Fruit fly (Drosophila melanogaster) Kc167 (cell line): ENCODE data around the gene CG13306.

Source experiments
- Myc ChIP-seq: fragments of >200 bp; optimal IDR thresholded peaks from 2 replicates; lab custom pipeline; 2017; ENCODE audit warnings: missing external identifiers
- Sin3A ChIP-seq: fragments of >200 bp; optimal IDR thresholded peaks from 2 replicates; lab custom pipeline; 2018; ENCODE audit warnings: missing external identifiers
- h ChIP-seq: fragments of >200 bp; optimal IDR thresholded peaks from 3 replicates; lab custom pipeline; 2018; ENCODE audit warnings: missing external identifiers
- insv ChIP-seq: fragments of >200 bp; optimal IDR thresholded peaks from 3 replicates; lab custom pipeline; 2018; ENCODE audit warnings: missing external identifiers
- psq ChIP-seq: fragments of >200 bp; optimal IDR thresholded peaks from 2 replicates; lab custom pipeline; 2017; ENCODE audit warnings: missing external identifiers
- ttk ChIP-seq: sonication (Bioruptor generic); optimal IDR thresholded peaks from 2 replicates; lab custom pipeline; 2017; ENCODE audit warnings: missing external identifiers

The CG13306 gene

DNA sequence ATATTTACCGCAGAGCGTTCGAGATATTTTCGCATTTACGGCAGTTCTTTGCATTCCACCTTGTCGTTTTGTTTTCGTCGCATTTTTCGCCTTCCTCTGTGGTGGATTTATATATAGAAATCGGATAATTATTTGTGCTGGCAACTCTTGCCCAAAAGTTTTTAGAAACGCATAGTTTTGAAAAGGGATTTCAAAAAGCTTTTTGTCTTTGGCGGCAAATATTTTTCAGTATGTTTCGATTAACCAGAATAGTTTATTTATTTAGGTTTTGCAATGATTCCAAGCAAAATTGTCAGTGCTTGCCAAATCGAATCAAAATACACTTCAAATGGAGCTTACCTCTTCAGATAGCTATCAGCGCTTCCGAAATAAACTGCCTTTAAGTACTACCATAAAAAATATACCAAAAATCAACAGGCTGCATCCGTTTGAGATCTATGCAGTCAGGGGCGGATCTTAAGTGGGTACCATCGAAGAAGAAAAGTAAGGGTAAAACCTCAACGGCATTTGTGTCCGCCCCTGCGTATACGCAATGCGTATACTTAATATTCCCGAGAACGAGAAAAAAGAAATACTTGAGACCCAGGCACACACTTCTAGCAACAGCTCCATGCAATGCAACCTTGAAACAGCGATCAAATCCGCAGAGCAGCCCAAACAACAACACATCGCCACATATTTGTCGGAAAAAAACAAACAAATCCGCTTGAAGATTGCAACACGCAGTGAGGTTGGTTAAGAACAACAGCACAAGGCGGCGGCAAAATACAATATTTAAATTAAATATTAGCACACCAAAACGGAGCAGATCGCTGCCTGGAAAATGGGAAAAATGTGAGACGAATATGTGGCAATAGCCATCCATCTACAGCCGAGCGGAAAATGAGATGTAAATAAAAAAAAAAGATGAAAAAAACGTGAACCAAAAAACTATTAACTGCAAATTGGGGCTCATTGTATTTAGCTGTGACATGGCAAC lies at the start of gene CG13306:
TSS of gene CG13306 (minus strand) at position 51 of the 979 bp plus-strand sequence.
- TF ChIP-seq Myc, result no peak
- TF ChIP-seq insv, result no peak
- no peak for TF ChIP-seq h (lab: Kevin White, UChicago)
- TF ChIP-seq Sin3A (lab: Kevin White, UChicago), result no peak
- no peak for TF ChIP-seq ttk (lab: Kevin White, UChicago)
- no peak for TF ChIP-seq psq (lab: Kevin White, UChicago)

DNA sequence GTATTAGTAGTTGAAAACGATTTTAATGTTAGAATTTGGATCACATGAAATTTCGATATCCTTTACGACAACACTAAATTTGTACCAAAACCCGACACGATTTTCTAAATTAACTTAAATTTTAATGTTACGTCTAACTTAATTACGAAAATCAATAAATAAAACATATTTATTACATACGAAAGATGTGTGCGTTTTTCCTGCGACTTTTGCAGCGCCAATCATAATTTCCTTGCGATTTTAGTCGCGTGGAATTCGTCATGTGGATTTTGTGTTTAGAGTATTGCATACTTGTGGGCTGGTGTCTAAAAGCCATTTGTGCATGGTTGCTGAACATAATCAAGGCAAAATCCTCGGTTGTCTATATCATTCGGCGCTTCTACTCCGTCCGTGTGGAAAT lies 49.0 kb upstream of the CG13306 start:
- TF ChIP-seq Sin3A (lab: Kevin White, UChicago) (no peak), ttk (lab: Kevin White, UChicago) (no peak), psq (lab: Kevin White, UChicago) (no peak), h (lab: Kevin White, UChicago) (no peak), Myc (no peak), insv (no peak)

DNA sequence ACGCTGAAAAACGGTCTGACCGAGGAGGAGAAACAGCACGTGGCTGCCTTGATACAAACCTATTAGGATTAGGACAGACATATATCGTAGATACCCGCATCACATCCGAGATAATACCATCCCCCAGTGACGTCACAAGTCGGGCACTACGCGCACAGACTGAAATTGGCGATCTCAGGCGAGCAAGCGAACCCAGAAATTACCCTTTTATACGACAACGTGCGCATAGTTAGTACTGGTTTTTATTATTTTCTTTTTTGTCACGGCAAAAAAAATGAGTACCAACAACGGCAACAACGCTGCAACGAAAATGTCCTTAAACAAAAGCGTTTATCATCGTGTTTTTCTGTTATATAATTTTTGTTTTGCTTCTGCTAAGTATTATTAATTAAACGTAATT lies 48.6 kb upstream of the CG13306 start:
- TF ChIP-seq Sin3A (lab: Kevin White, UChicago) (no peak), h (lab: Kevin White, UChicago) (no peak), insv (no peak), Myc (no peak), ttk (lab: Kevin White, UChicago) (no peak), psq (lab: Kevin White, UChicago) (no peak)

DNA sequence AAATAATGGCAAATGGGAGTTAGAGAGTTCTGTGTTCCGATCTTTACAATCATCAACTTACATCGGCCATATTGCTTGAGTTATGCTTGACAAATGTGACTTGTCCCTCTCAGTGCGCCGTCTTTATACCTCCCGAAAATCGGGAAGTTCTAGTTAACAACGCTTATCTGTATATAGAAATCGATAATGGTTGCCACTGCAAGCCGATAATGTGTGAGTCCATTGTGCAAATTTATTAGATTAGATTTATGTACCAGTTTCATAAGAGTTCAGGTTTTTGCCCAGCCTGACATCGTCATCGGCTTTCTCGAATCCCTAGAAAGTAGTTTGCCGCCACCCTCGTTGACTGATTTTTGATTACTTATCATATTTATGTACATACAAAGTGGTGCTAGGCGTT lies 38.9 kb upstream of the CG13306 start, which contains the start of gene Acbp5:
TSS of gene Acbp5 (minus strand) at position 101 of the 400 bp plus-strand sequence.
- TF ChIP-seq psq (lab: Kevin White, UChicago) (no peak), insv (no peak), ttk (lab: Kevin White, UChicago) (no peak), Sin3A (lab: Kevin White, UChicago) (no peak), Myc (no peak), h (lab: Kevin White, UChicago) (no peak)

DNA sequence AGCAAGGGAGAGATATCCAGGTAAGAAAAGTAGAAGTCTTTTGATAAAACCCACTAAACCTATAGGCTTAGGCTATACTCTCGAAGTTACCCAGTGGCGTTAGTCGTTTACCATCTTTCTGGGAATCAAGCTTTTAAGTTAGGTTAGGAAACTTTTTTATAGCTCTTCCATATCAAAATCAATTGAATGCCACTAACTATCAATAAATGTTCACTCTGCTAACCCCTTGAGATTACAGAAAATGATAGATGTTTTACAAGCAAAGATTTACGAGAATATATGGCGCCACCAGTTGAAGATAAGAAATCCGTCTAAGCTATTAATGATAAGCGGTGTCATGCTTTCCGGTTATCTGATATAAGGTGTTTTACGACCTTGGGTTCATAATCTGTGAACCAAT lies 38.2 kb upstream of the CG13306 start:
- TF ChIP-seq ttk (lab: Kevin White, UChicago) (no peak), Myc (no peak), Sin3A (lab: Kevin White, UChicago) (no peak), insv (no peak), psq (lab: Kevin White, UChicago) (no peak), h (lab: Kevin White, UChicago) (no peak)

DNA sequence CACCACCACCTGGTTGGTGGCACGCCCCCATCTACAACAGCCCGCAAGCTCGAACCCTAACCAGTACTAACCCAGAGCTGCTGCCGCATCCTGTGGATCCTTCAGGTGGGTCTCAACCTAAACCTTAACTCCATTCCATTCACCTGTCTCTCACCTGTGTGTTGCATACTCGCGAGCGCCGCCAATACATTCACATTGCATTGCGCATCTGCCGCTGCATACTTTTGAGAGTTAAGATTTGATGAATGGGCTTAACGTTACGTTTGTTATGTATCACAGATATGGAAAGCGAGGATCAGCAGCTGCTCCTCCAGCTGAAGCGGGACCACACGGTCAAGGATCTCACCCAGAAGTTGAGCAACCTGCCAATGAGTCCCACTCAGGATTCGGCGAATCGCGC lies 37.7 kb upstream of the CG13306 start:
- TF ChIP-seq psq (lab: Kevin White, UChicago), result no peak
- TF ChIP-seq Sin3A (lab: Kevin White, UChicago), result no peak

DNA sequence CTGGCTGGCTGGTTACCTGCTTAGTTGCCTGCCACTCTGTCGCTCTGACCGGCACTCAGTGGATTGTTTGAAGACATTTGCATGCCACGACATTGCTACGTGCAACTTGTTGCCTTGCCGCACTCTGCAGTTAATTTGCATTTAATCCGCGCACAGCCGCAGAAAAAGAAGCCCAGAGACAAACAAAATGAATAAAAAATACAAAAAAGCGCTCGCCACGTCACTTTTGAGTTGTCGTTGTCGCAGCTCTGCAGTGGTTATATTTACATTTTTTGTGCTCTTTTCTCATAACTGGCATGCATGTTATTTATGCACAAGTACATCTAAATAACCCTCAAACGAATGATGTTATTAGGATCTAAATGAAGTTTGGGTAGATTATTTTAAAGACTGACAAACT lies 33.8 kb upstream of the CG13306 start:
- TF ChIP-seq insv (no peak), ttk (lab: Kevin White, UChicago) (no peak), Sin3A (lab: Kevin White, UChicago) (no peak), Myc (no peak), psq (lab: Kevin White, UChicago) (no peak), h (lab: Kevin White, UChicago) (no peak)

DNA sequence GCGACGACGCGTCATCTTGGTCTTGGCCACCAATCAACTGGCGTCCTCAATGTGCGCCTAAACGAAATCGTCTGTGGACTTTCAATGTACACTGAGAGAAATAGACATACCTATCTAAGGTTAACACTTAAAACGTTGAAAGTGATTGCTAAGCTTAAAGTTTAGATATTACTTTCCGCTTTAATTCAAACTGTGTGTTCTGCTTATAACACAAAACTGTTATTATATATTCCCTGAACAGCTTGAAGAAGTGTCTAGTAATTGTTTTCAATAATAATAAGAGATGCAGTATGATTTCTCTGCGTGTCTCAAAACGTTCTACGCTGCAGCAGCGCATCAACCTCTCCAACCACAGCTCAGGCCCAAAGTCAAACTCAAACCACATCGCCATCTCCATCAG lies 32.5 kb upstream of the CG13306 start:
- TF ChIP-seq Myc (no peak), h (lab: Kevin White, UChicago) (no peak), ttk (lab: Kevin White, UChicago) (no peak), insv (no peak), psq (lab: Kevin White, UChicago) (no peak), Sin3A (lab: Kevin White, UChicago) (no peak)

DNA sequence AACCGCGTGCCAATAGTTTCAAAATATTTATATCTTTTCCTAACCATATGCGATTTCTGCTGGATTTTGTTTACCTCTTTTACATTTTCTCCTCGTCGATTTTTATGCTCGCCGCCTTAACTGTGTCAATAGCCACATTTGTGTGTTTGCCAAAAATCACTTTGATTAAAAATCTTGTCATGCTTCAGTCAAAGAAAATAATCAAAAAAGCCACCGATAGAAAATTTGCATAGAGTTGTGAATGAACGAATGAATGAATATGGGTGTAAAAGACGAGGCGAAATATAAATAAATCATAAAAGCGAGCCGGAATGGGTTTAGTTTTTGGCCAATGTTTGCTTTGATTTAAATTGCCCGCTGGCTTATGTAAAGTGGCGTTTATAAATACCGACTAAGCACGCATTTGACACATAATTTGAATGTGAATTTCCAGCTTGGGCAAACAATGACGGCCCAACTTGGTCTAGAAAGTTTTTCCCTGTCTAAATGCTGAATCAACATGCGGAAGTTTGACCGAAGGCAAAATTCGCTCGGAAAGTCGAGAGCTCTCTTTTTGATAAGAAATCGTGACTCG lies 31.3 kb upstream of the CG13306 start:
- TF ChIP-seq h (lab: Kevin White, UChicago), result no peak
- TF ChIP-seq Sin3A (lab: Kevin White, UChicago), result no peak
- TF ChIP-seq Myc, result no peak
- no peak for TF ChIP-seq ttk (lab: Kevin White, UChicago)
- no peak for TF ChIP-seq insv
- no peak for TF ChIP-seq psq (lab: Kevin White, UChicago)

DNA sequence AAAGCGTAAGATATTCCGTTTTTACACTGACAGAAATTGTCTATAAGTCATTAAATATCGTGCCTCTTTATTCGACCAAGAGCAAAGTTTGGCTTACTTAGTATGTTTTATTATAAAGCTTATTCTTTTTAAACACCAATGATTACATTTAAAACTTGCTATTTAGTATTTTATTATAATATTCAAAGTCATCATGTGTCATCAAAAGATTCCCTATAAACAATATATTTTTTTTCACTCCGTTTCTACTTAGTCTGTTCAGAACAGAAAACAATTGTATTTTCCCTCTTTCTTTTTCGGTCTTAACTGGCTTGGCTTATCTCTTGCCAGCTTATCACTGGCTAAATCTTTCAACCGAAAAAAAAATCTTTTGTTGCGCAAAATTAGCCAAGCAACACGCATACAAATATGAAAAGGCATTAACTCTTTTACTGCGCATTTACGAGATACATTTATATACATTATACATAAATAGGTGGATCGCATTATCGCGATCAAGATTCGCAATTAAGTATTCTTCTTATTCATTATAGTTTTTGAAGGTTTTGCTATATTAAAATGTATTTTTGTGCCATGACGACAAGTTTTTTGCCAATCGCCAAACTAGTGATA lies 27.9 kb upstream of the CG13306 start:
- TF ChIP-seq Myc (no peak), h (lab: Kevin White, UChicago) (no peak), psq (lab: Kevin White, UChicago) (no peak), ttk (lab: Kevin White, UChicago) (no peak), insv (no peak), Sin3A (lab: Kevin White, UChicago) (no peak)

DNA sequence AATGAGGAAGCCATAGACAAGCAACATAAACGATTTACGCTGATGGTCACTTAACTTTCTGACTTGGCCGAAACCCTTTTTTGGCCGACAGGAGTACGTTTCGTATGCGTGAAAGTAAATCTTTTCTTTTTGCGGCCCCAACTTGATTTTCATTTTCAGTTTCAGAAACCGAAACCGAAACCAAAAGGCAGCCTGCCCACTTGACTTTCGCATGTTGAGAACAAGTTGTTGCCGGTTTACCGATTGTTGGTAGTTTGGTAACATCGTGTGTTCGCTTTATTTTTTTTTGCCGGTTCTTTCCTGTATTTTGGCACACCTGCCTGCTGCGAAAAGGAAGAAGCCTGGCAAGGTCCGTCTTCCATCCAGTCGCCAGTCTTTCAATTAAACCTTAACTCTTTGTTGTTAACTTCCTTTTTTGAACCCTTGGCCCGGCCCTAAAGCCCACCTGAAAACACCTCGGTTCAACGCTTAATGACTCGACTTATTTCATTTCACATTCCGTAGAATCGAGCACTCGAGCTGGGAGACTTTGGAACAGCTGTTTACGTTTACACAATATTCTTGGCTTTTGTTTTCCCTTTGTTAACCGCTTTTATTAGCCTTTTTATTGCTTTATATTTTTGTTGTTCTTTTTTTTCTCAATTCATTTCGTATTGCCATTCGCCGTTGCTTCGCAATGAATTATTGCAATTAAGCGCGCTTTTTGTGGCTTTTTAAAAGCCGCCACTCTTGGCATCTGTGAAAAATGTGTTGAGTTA lies 25.6 kb upstream of the CG13306 start:
- TF ChIP-seq Myc, result no peak
- TF ChIP-seq psq (lab: Kevin White, UChicago), result no peak
- no peak for TF ChIP-seq h (lab: Kevin White, UChicago)
- TF ChIP-seq insv, result no peak
- TF ChIP-seq ttk (lab: Kevin White, UChicago), result no peak
- no peak for TF ChIP-seq Sin3A (lab: Kevin White, UChicago)
